Worm (Caenorhabditis elegans) whole organism, L4/young adult: ENCODE data around the gene rpl-16.

ENCODE experiments used
- W03F9.2 ChIP-seq: fragments of 150-350 bp; optimal IDR thresholded peaks from 2 replicates; lab custom pipeline; 2014; ENCODE audit warnings: missing biosample characterization, missing genetic modification characterization
- him-1 ChIP-seq: sonication (generic microtip); optimal IDR thresholded peaks from 2 replicates; lab custom pipeline; 2016; ENCODE audit warnings: missing genotype, missing genetic modification reagents, missing genetic modification characterization, missing compliant biosample characterization

DNA sequence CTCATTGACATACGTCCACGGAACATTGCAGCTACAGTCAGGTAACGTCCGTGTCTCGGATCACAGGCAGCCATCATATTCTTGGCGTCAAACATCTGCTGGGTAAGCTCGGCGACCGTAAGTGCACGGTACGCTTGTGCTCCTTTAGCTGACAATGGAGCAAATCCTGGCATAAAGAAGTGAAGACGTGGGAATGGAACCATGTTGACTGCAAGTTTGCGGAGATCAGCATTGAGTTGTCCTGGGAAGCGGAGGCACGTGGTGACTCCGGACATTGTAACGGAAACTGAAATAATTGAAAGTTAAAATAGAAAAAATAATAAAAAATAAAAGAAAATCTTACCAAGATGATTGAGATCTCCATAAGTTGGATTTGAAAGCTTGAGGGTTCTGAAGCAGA, 36.1 kb upstream of the rpl-16 start:
- TF ChIP-seq him-1 (tag; lab: Kevin White, UChicago) (no peak), W03F9.2 (tag; lab: Kevin White, UChicago) (no peak)
